Fruit fly (Drosophila melanogaster): Measurements from ENCODE around the gene Gp93.

DNA sequence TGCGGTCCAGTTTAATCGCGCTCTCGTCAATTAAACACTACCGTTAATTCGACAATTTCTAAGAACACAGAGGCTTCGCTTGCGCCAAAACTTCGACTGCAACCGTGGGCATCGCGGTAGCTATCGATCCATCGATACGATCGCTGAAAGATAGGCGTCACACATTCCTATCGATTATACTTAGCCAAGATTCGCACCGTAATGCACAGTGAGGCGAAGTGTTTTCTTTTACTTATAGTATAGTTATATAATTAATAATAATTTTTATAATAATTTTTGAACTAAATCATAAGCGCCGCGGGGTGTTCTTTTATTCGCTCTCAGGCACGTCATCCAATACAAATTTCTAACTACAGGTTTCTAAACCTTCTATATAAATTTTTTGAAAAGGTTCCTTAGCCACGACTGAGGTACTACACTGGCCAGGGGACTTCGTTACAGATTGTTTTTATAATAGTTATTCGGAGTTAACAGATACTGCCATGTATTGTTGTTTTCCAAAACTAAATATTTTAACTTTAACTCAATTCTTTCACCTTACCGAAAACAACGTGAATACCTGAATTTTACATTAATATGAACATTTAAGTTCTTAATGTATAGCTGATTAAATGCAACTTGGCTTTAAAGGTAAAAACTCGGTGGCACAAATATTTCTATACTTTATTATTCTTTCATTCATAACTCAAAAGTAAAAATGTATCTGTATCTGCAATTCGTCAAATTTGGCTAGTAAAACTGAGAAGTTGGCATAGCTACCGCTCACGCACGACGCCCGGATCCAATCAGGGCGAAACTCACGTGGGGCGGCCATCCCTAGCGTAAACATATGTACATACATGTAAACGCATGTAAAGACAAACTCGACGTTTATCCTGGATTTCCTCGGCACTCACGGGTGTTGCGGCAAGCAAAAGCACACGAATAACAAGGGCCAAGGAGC is 10.5 kb upstream of the Gp93 start, which contains the start of the genes NSD and BOD1:
- TF ChIP-seq eve (GFP tag; optimal IDR thresholded peaks at IDR 0.05), result no peak
- peak; percentile 50; the same call in 1 of the 3 replicates for TF ChIP-seq CG3726 (GFP tag; IDR thresholded peaks at IDR 0.05)
- peak; percentile 81 for TF ChIP-seq sisA (GFP tag; IDR thresholded peaks at IDR 0.05)
- no peak for TF ChIP-seq CG15011 (GFP tag; optimal IDR thresholded peaks at IDR 0.05)
- TF ChIP-seq Fer2 (tag; optimal IDR thresholded peaks at IDR 0.05), result peak; percentile 27

All from whole organism, embryonic.